Worm (Caenorhabditis elegans) whole organism, late embryonic: ENCODE measurements around the gene sas-7.

Experiments
- F13H6.1 ChIP-seq: sonication (generic microtip); optimal IDR thresholded peaks from 2 replicates; lab custom pipeline; 2016; ENCODE audit warnings: missing genetic modification characterization, missing compliant biosample characterization
- T23F11.4 ChIP-seq: fragments of 200-800 bp; sonication (Bioruptor generic); optimal IDR thresholded peaks from 2 replicates; lab custom pipeline; 2018; ENCODE audit warnings: mild to moderate bottlenecking, missing genetic modification characterization, missing compliant biosample characterization
- ahr-1 ChIP-seq: sonication (generic microtip); optimal IDR thresholded peaks from 2 replicates; lab custom pipeline; 2016; ENCODE audit warnings: missing genetic modification characterization, missing compliant biosample characterization
- ama-1 ChIP-seq: fragments of 150-350 bp; optimal IDR thresholded peaks from 2 replicates; lab custom pipeline; 2014
- ceh-18 ChIP-seq: sonication (generic microtip); optimal IDR thresholded peaks from 2 replicates; lab custom pipeline; 2016; ENCODE audit warnings: missing genetic modification characterization, missing compliant biosample characterization
- ceh-19 ChIP-seq: fragments of 200-800 bp; sonication (Bioruptor generic); optimal IDR thresholded peaks from 2 replicates; lab custom pipeline; 2018; ENCODE audit warnings: mild to moderate bottlenecking, missing genetic modification characterization, missing compliant biosample characterization
- ceh-45 ChIP-seq: fragments of 200-800 bp; sonication (Bioruptor generic); IDR thresholded peaks from 2 replicates; pipeline ENCODE4 v1.3.6; 2022; ENCODE audit warnings: missing genetic modification reagents, missing genetic modification characterization, missing compliant biosample characterization
- dmd-4 ChIP-seq: sonication (generic microtip); optimal IDR thresholded peaks from 2 replicates; lab custom pipeline; 2016; ENCODE audit warnings: borderline replicate concordance, missing genetic modification characterization, missing compliant biosample characterization
- dve-1 ChIP-seq: sonication (generic microtip); optimal IDR thresholded peaks from 2 replicates; lab custom pipeline; 2017; ENCODE audit warnings: antibody characterized with exemption, mild to moderate bottlenecking, missing genetic modification characterization, missing compliant biosample characterization
- elt-2 ChIP-seq: sonication (generic microtip); optimal IDR thresholded peaks from 2 replicates; lab custom pipeline; 2016; ENCODE audit warnings: missing genetic modification reagents, missing genetic modification characterization, missing compliant biosample characterization
- elt-4 ChIP-seq: sonication (generic microtip); optimal IDR thresholded peaks from 2 replicates; lab custom pipeline; 2016; ENCODE audit warnings: missing genetic modification characterization, missing compliant biosample characterization
- ets-4 ChIP-seq: sonication (generic microtip); optimal IDR thresholded peaks from 2 replicates; lab custom pipeline; 2016; ENCODE audit warnings: missing genetic modification characterization, missing compliant biosample characterization
- eyg-1 ChIP-seq: sonication (generic microtip); optimal IDR thresholded peaks from 2 replicates; lab custom pipeline; 2016; ENCODE audit warnings: missing genotype, missing genetic modification characterization, missing compliant biosample characterization
- fax-1 ChIP-seq: sonication (generic microtip); optimal IDR thresholded peaks from 2 replicates; lab custom pipeline; 2016; ENCODE audit warnings: missing genotype, missing genetic modification characterization, missing compliant biosample characterization
- fkh-10 ChIP-seq: fragments of 150-350 bp; optimal IDR thresholded peaks from 2 replicates; lab custom pipeline; 2014; ENCODE audit warnings: missing biosample characterization, missing genetic modification reagents, missing genetic modification characterization
- fkh-6 ChIP-seq: sonication (generic microtip); optimal IDR thresholded peaks from 2 replicates; lab custom pipeline; 2016; ENCODE audit warnings: missing genetic modification characterization, missing compliant biosample characterization
- gmeb-2 ChIP-seq: sonication (generic microtip); optimal IDR thresholded peaks from 2 replicates; lab custom pipeline; 2016; ENCODE audit warnings: missing genetic modification characterization, inconsistent platforms, missing compliant biosample characterization
- hlh-15 ChIP-seq: sonication (generic microtip); optimal IDR thresholded peaks from 2 replicates; lab custom pipeline; 2016; ENCODE audit warnings: missing genetic modification characterization, missing compliant biosample characterization
- hlh-8 ChIP-seq: sonication (generic microtip); optimal IDR thresholded peaks from 2 replicates; lab custom pipeline; 2016; ENCODE audit warnings: missing genotype, missing genetic modification characterization, missing compliant biosample characterization
- lim-6 ChIP-seq: sonication (generic microtip); optimal IDR thresholded peaks from 2 replicates; lab custom pipeline; 2016; ENCODE audit warnings: missing genetic modification characterization, missing compliant biosample characterization
- madf-2 ChIP-seq: sonication (generic microtip); optimal IDR thresholded peaks from 2 replicates; lab custom pipeline; 2017; ENCODE audit warnings: missing genetic modification characterization, missing compliant biosample characterization
- mec-3 ChIP-seq: sonication (generic microtip); optimal IDR thresholded peaks from 2 replicates; lab custom pipeline; 2016; ENCODE audit warnings: borderline replicate concordance, missing genetic modification characterization, missing compliant biosample characterization
- nhr-11 ChIP-seq: fragments of 150-350 bp; optimal IDR thresholded peaks from 2 replicates; lab custom pipeline; 2014; ENCODE audit warnings: missing biosample characterization, missing genetic modification characterization
- odd-2 ChIP-seq: sonication (generic microtip); optimal IDR thresholded peaks from 2 replicates; lab custom pipeline; 2017; ENCODE audit warnings: antibody characterized with exemption, mild to moderate bottlenecking, missing genetic modification characterization, missing compliant biosample characterization
- pat-9 ChIP-seq: fragments of 200-800 bp; sonication (Bioruptor generic); optimal IDR thresholded peaks from 2 replicates; lab custom pipeline; 2018; ENCODE audit warnings: mild to moderate bottlenecking, missing genetic modification characterization, moderate library complexity, missing compliant biosample characterization
- pax-1 ChIP-seq: fragments of 150-350 bp; optimal IDR thresholded peaks from 2 replicates; lab custom pipeline; 2014; ENCODE audit warnings: missing biosample characterization, missing genetic modification characterization
- pha-4 ChIP-seq: fragments of 150-350 bp; optimal IDR thresholded peaks from 2 replicates; lab custom pipeline; 2018; ENCODE audit warnings: missing biosample characterization, missing genetic modification reagents, missing genetic modification characterization
- pqm-1 ChIP-seq: sonication (generic microtip); optimal IDR thresholded peaks from 2 replicates; lab custom pipeline; 2016; ENCODE audit warnings: missing genetic modification characterization, missing compliant biosample characterization
- rnt-1 ChIP-seq: sonication (generic microtip); optimal IDR thresholded peaks from 2 replicates; lab custom pipeline; 2016; ENCODE audit warnings: missing genetic modification characterization, missing compliant biosample characterization
- sox-2 ChIP-seq: fragments of 200-800 bp; sonication (Bioruptor generic); IDR thresholded peaks from 2 replicates; pipeline ENCODE4 v1.3.6; 2022; ENCODE audit warnings: missing genetic modification reagents, missing genetic modification characterization, missing compliant biosample characterization
- tbx-2 ChIP-seq: sonication (generic microtip); optimal IDR thresholded peaks from 2 replicates; lab custom pipeline; 2016; ENCODE audit warnings: missing genetic modification characterization, missing compliant biosample characterization
- ttx-3 ChIP-seq: sonication (generic microtip); optimal IDR thresholded peaks from 2 replicates; lab custom pipeline; 2016; ENCODE audit warnings: missing genetic modification reagents, missing genetic modification characterization, missing compliant biosample characterization
- unc-3 ChIP-seq, 2 experiments: fragments of 200-800 bp in 1 of 2; sonication (Bioruptor generic) in 1 of 2; sonication (generic microtip) in 1 of 2; conservative IDR thresholded peaks in 1 of 2; optimal IDR thresholded peaks in 1 of 2; 2 replicates each; pipeline versions ENCODE4 v1.3.6 to Lab custom; 2016 to 2022; ENCODE audit warnings: missing compliant biosample characterization in 2 of 2, missing genetic modification characterization in 2 of 2, missing genetic modification reagents in 1 of 2
- unc-42 ChIP-seq: sonication (generic microtip); optimal IDR thresholded peaks from 2 replicates; lab custom pipeline; 2016; ENCODE audit warnings: missing genotype, missing genetic modification characterization, missing compliant biosample characterization
- unc-55 ChIP-seq: sonication (generic microtip); optimal IDR thresholded peaks from 2 replicates; lab custom pipeline; 2017; ENCODE audit warnings: missing biosample characterization, missing genetic modification reagents, missing genetic modification characterization
- unc-86 ChIP-seq: sonication (generic microtip); optimal IDR thresholded peaks from 2 replicates; lab custom pipeline; 2016; ENCODE audit warnings: missing genetic modification characterization, missing compliant biosample characterization
- zip-5 ChIP-seq: sonication (generic microtip); optimal IDR thresholded peaks from 2 replicates; lab custom pipeline; 2016; ENCODE audit warnings: missing genetic modification characterization, missing compliant biosample characterization
- ztf-16 ChIP-seq: sonication (generic microtip); optimal IDR thresholded peaks from 2 replicates; lab custom pipeline; 2017; ENCODE audit warnings: missing genetic modification characterization, missing compliant biosample characterization

Gene sas-7

DNA sequence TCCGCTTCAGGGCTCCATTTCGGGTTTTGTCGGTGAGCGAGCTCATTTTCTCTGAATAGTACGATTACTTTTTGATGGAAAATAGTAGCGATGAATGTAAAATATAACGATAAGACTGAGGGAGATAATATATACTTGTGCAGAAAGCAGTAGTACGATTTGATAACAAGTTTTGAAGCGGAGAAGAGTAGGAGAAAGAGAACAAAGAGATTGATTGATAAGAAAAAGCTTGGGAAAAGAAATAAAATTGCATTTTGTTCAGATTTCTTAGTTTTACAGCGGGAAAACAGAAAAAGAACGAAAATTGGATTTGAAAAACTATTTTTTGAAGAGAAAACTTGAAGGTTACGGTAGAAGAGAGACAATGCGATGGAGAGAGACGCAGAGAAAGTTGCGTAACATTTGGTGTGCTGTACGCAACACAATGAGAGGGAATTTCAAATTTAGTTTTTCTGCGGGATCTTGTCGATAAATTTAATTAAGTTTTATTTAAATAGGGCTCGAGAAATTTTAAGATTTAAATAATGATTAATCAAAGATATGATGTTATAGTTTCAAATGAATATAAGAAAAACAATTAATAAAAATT, 36.9 kb downstream of the sas-7 start, which contains the start of gene umps-1:
umps-1 (minus strand) TSS at position 51 of the 589 bp plus-strand sequence.
- TF ChIP-seq dve-1 (no peak), elt-2 (tag; lab: Kevin White, UChicago) (peak; percentile 5)

DNA sequence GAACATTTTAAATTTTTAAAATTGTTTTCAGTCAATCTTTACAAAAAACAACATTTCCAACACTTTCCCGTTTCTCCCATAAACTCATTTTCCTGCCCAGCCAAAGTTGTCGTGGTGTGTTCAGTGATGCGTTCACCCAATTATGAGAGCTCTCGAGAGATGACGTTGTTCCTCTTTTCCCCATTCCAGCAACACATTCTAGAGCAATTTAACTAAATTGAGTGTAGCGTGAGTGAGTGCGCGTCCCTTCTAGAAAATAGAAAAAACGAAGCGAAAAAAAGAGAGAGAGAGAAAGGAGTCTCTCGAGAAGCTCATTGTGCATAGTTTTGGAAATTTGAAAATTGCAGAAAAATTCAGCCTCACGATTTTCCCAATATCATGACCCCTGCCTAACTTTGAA, 37.9 kb downstream of the sas-7 start:
- no peak for TF ChIP-seq odd-2 (tag; lab: Kevin White, UChicago)
- TF ChIP-seq fax-1 (tag; lab: Kevin White, UChicago), result no peak
- peak; percentile 21 for TF ChIP-seq unc-42 (tag; lab: Kevin White, UChicago)
- TF ChIP-seq, all 69 proteins: peak for 1

- TF ChIP-seq ttx-3 (no peak), nhr-11 (tag; lab: Kevin White, UChicago) (no peak), ceh-18 (no peak), elt-4 (tag; lab: Kevin White, UChicago) (no peak), pat-9 (tag; lab: Kevin White, UChicago) (no peak), fkh-10 (GFP tag; lab: Kevin White, UChicago) (no peak)
Observed at ce11 chrIII:10359916-10360315, 39.1 kb downstream of the sas-7 start.

DNA sequence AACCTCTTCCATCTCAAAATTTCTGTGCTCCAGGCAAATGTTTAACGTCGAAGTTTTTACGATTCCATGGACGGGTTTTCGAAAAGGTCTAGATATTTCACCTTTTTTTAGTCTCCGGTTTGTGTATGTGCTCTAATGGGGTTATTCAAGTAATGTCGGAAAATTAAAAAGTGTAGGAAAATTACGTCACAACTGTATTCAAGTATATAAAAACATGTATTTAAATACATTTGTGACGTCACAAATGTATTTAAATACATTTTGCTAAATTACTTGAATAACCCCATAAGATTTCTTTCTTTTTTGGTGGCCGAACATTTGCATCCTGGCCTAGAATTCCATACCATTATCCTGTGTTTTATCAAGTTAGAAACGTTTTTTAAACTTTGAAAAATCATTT, 40.6 kb downstream of the sas-7 start:
- TF ChIP-seq pat-9 (tag; lab: Kevin White, UChicago) (no peak), sox-2 (GFP tag; lab: Robert Waterston, UW) (no peak), pqm-1 (tag; lab: Kevin White, UChicago) (no peak), ztf-16 (tag; lab: Kevin White, UChicago) (no peak), mec-3 (no peak), madf-2 (tag; lab: Kevin White, UChicago) (no peak), dmd-4 (tag; lab: Kevin White, UChicago) (no peak), eyg-1 (tag; lab: Kevin White, UChicago) (no peak), ceh-19 (GFP tag; lab: Kevin White, UChicago) (no peak), unc-55 (no peak), unc-3 (GFP tag; conservative IDR thresholded peaks at IDR 0.05; lab: Robert Waterston, UW) (no peak), unc-3 (tag; optimal IDR thresholded peaks at IDR 0.05; lab: Kevin White, UChicago) (no peak), unc-86 (tag; lab: Kevin White, UChicago) (no peak)

- TF ChIP-seq madf-2 (tag; lab: Kevin White, UChicago) (no peak), pax-1 (no peak), pat-9 (tag; lab: Kevin White, UChicago) (no peak), elt-4 (tag; lab: Kevin White, UChicago) (no peak), unc-42 (tag; lab: Kevin White, UChicago) (no peak), gmeb-2 (tag; lab: Kevin White, UChicago) (no peak)
Observed at ce11 chrIII:10362920-10363319, 42.1 kb downstream of the sas-7 start.

ce11 chrIII:10364656-10365055, 43.8 kb downstream of the sas-7 start, which contains the start of gene tbc-8:
tbc-8 (plus strand) TSS chrIII:10364956.
- TF ChIP-seq ets-4 (tag; lab: Kevin White, UChicago) (no peak), pat-9 (tag; lab: Kevin White, UChicago) (no peak), F13H6.1 (no peak), T23F11.4 (GFP tag; lab: Kevin White, UChicago) (no peak), unc-55 (no peak), ceh-45 (no peak), lim-6 (tag; lab: Kevin White, UChicago) (no peak), tbx-2 (tag; lab: Kevin White, UChicago) (no peak), gmeb-2 (tag; lab: Kevin White, UChicago) (no peak), zip-5 (tag; lab: Kevin White, UChicago) (no peak), pha-4 (tag; lab: Kevin White, UChicago) (no peak), nhr-11 (tag; lab: Kevin White, UChicago) (no peak), hlh-8 (tag; lab: Kevin White, UChicago) (no peak), rnt-1 (no peak), ama-1 (no peak), hlh-15 (tag; lab: Kevin White, UChicago) (no peak), ahr-1 (tag; lab: Kevin White, UChicago) (no peak), fkh-6 (tag; lab: Kevin White, UChicago) (no peak)
